Worm (Caenorhabditis elegans) whole organism, L2 larva: ENCODE data around the gene D2062.4.
A peak's percentile ranks its signal among the peaks of the same experiment; 100 is the strongest.

ENCODE experiments used
- R02D3.7 ChIP-seq: fragments of 150-350 bp; optimal IDR thresholded peaks from 2 replicates; lab custom pipeline; 2014; ENCODE audit warnings: missing biosample characterization, missing genetic modification characterization
- Y55F3AM.14 ChIP-seq: fragments of 200-800 bp; sonication (Bioruptor generic); optimal IDR thresholded peaks from 2 replicates; lab custom pipeline; 2018; ENCODE audit warnings: mild to moderate bottlenecking, missing genetic modification characterization, missing compliant biosample characterization
- ZK546.5 ChIP-seq: sonication (generic microtip); optimal IDR thresholded peaks from 2 replicates; lab custom pipeline; 2017; ENCODE audit warnings: missing biosample characterization, missing genetic modification characterization
- alr-1 ChIP-seq: fragments of 150-350 bp; optimal IDR thresholded peaks from 2 replicates; lab custom pipeline; 2014; ENCODE audit warnings: missing biosample characterization, missing genetic modification characterization
- ama-1 ChIP-seq: fragments of 150-350 bp; optimal IDR thresholded peaks from 2 replicates; lab custom pipeline; 2018; ENCODE audit warnings: inconsistent platforms
- ceh-16 ChIP-seq: fragments of 150-350 bp; optimal IDR thresholded peaks from 2 replicates; lab custom pipeline; 2014; ENCODE audit warnings: missing biosample characterization, missing genetic modification characterization
- ceh-82 ChIP-seq: fragments of 150-350 bp; optimal IDR thresholded peaks from 2 replicates; lab custom pipeline; 2014; ENCODE audit warnings: missing biosample characterization, missing genetic modification characterization
- fos-1 ChIP-seq: fragments of 150-350 bp; optimal IDR thresholded peaks from 2 replicates; lab custom pipeline; 2014; ENCODE audit warnings: missing biosample characterization, missing genetic modification characterization
- nhr-23 ChIP-seq: fragments of 150-350 bp; optimal IDR thresholded peaks from 2 replicates; lab custom pipeline; 2014; ENCODE audit warnings: missing biosample characterization, missing genetic modification reagents, missing genetic modification characterization
- nhr-25 ChIP-seq: fragments of 150-350 bp; sonication (generic microtip); optimal IDR thresholded peaks from 3 replicates; lab custom pipeline; 2014; ENCODE audit warnings: missing biosample characterization, missing genetic modification characterization
- nhr-6 ChIP-seq: fragments of 150-350 bp; optimal IDR thresholded peaks from 2 replicates; lab custom pipeline; 2014; ENCODE audit warnings: missing biosample characterization, missing genetic modification characterization
- unc-55 ChIP-seq: fragments of 150-350 bp; sonication (generic microtip); optimal IDR thresholded peaks from 3 replicates; lab custom pipeline; 2014; ENCODE audit warnings: missing biosample characterization, missing genetic modification reagents, missing genetic modification characterization
- ztf-11 ChIP-seq: sonication (generic microtip); optimal IDR thresholded peaks from 2 replicates; lab custom pipeline; 2017; ENCODE audit warnings: missing biosample characterization, missing genetic modification characterization

DNA sequence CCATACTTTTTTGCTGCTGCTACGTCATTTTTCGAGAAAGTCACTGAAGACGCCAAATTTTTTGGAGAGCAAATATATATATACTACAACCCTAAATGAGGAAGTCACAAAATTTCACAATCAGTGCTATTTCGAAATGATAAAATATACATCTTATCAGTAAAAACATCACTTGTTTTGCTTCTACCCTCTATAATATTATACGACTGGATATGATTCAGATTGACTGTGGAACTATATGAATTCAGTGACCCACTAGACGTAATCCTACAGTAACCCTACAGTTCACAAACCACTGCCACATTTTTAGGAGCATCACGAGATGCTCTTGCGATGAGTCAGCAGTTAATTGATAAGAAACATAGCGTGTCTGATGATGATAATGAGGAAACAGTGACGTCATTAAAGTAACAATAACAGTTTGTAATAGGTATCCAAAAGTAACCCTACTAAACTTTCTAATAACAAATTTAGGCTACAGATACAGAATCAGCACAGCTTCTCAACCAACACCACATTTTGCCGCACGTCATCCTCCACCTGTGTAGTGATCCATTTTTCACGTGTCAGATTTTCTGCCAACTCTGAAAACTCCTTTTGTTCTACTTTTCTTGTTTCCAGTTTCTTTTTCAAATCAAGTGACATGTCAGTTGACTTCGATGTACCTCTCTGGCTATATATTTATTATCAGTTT is 36.2 kb upstream of the D2062.4 start, which contains the start of the genes F33H12.7 and sri-39:
- no peak for TF ChIP-seq ama-1
- no peak for TF ChIP-seq ztf-11
- no peak for TF ChIP-seq nhr-23 (tag; lab: Kevin White, UChicago)
- no peak for TF ChIP-seq unc-55 (GFP tag; lab: Kevin White, UChicago)
- peak; percentile 89 for TF ChIP-seq fos-1
- no peak for TF ChIP-seq alr-1 (tag; lab: Kevin White, UChicago)
- no peak for TF ChIP-seq ceh-82 (tag; lab: Kevin White, UChicago)
- no peak for TF ChIP-seq R02D3.7 (tag; lab: Kevin White, UChicago)
- no peak for TF ChIP-seq ceh-16 (tag; lab: Kevin White, UChicago)
- no peak for TF ChIP-seq nhr-6 (tag; lab: Kevin White, UChicago)
- TF ChIP-seq Y55F3AM.14 (GFP tag; lab: Kevin White, UChicago), result no peak
- no peak for TF ChIP-seq nhr-25 (tag; lab: Kevin White, UChicago)
- no peak for TF ChIP-seq ZK546.5 (tag; lab: Kevin White, UChicago)
